Fruit fly (Drosophila melanogaster) whole organism, embryonic: ENCODE measurements around the gene Prat2.
A peak's percentile ranks its signal among the peaks of the same experiment; 100 is the strongest.

Experiments
- CG10543 ChIP-seq: fragments of 200-800 bp; sonication (Bioruptor generic); optimal IDR thresholded peaks from 3 replicates; lab custom pipeline; 2017; ENCODE audit warnings: missing biosample characterization, mild to moderate bottlenecking, missing genetic modification characterization, moderate library complexity
- CG11695 ChIP-seq: fragments of 200-800 bp; sonication (Bioruptor generic); IDR thresholded peaks from 3 replicates; pipeline ENCODE4 v1.3.6; 2022; ENCODE audit warnings: missing biosample characterization, missing genetic modification characterization
- CG12744 ChIP-seq: fragments of 200-800 bp; sonication (Bioruptor generic); optimal IDR thresholded peaks from 2 replicates; lab custom pipeline; 2016; ENCODE audit warnings: missing biosample characterization, missing genetic modification characterization
- CG13296 ChIP-seq: fragments of 200-800 bp; sonication (Bioruptor generic); optimal IDR thresholded peaks from 3 replicates; lab custom pipeline; 2018; ENCODE audit warnings: missing biosample characterization, mild to moderate bottlenecking, missing genetic modification characterization
- CG1529 ChIP-seq: fragments of 200-800 bp; sonication (Bioruptor generic); optimal IDR thresholded peaks from 3 replicates; lab custom pipeline; 2018; ENCODE audit warnings: missing biosample characterization, missing genetic modification characterization
- CG16779 ChIP-seq: fragments of 200-800 bp; sonication (Bioruptor generic); IDR thresholded peaks from 2 replicates; pipeline ENCODE4 v1.3.6; 2022; ENCODE audit warnings: missing biosample characterization, missing genetic modification characterization
- CG17802 ChIP-seq: fragments of 200-800 bp; sonication (Bioruptor generic); optimal IDR thresholded peaks from 2 replicates; lab custom pipeline; 2018; ENCODE audit warnings: missing biosample characterization, mild to moderate bottlenecking, missing genetic modification characterization, moderate library complexity
- CG17912 ChIP-seq: fragments of 200-800 bp; sonication (Bioruptor generic); optimal IDR thresholded peaks from 2 replicates; lab custom pipeline; 2018; ENCODE audit warnings: missing biosample characterization, mild to moderate bottlenecking, missing genetic modification characterization
- CG4404 ChIP-seq: fragments of 200-800 bp; sonication (Bioruptor generic); IDR thresholded peaks from 2 replicates; pipeline ENCODE4 v1.3.6; 2022; ENCODE audit warnings: missing biosample characterization, missing genetic modification characterization
- CG6272 ChIP-seq: fragments of 200-800 bp; sonication (Bioruptor generic); IDR thresholded peaks from 2 replicates; pipeline ENCODE4 v1.3.6; 2022; ENCODE audit warnings: missing biosample characterization, missing genetic modification characterization
- CG6813 ChIP-seq: fragments of 200-800 bp; sonication (Bioruptor generic); optimal IDR thresholded peaks from 2 replicates; lab custom pipeline; 2017; ENCODE audit warnings: missing biosample characterization, missing genetic modification characterization, mild to moderate bottlenecking, moderate library complexity, missing genetic modification reagents
- CG7928 ChIP-seq: fragments of 200-800 bp; sonication (Bioruptor generic); optimal IDR thresholded peaks from 2 replicates; lab custom pipeline; 2017; ENCODE audit warnings: missing biosample characterization, mild to moderate bottlenecking, missing genetic modification characterization
- CrebB ChIP-seq: fragments of 200-800 bp; sonication (Bioruptor generic); optimal IDR thresholded peaks from 3 replicates; lab custom pipeline; 2018; ENCODE audit warnings: missing biosample characterization, mild to moderate bottlenecking, missing genetic modification characterization
- Dad ChIP-seq: fragments of 200-800 bp; sonication (Bioruptor generic); optimal IDR thresholded peaks from 3 replicates; lab custom pipeline; 2016; ENCODE audit warnings: missing biosample characterization, missing genetic modification characterization
- Deaf1 ChIP-seq: fragments of 200-800 bp; optimal IDR thresholded peaks from 3 replicates; lab custom pipeline; 2019; ENCODE audit warnings: missing biosample characterization, mild to moderate bottlenecking, missing genetic modification characterization, moderate library complexity
- Dp ChIP-seq: fragments of 200-800 bp; sonication (Bioruptor generic); optimal IDR thresholded peaks from 2 replicates; lab custom pipeline; 2018; ENCODE audit warnings: missing biosample characterization, mild to moderate bottlenecking, missing genetic modification characterization, moderate library complexity
- Ets65A ChIP-seq: fragments of 200-800 bp; sonication (Bioruptor generic); peaks from one replicate; lab custom pipeline; 2016; ENCODE audit warnings: missing biosample characterization, missing genetic modification characterization
- Gsc ChIP-seq: fragments of 200-800 bp; sonication (Bioruptor generic); IDR thresholded peaks from 2 replicates; pipeline ENCODE4 v1.3.6; 2022; ENCODE audit warnings: missing biosample characterization, missing genetic modification characterization
- HLH54F ChIP-seq: fragments of 200-800 bp; sonication (Bioruptor generic); optimal IDR thresholded peaks from 3 replicates; lab custom pipeline; 2016; ENCODE audit warnings: missing biosample characterization, missing genetic modification characterization
- HLHmδ ChIP-seq: fragments of 200-800 bp; sonication (Bioruptor generic); optimal IDR thresholded peaks from 2 replicates; lab custom pipeline; 2018; ENCODE audit warnings: missing biosample characterization, mild to moderate bottlenecking, missing genetic modification characterization, moderate library complexity
- Jarid2 ChIP-seq: fragments of 200-800 bp; sonication (Bioruptor generic); optimal IDR thresholded peaks from 3 replicates; lab custom pipeline; 2017; ENCODE audit warnings: mild to moderate bottlenecking, missing biosample characterization, missing genetic modification reagents, missing genetic modification characterization
- Kr ChIP-seq: fragments of 200-800 bp; sonication (Bioruptor generic); optimal IDR thresholded peaks from 2 replicates; lab custom pipeline; 2017; ENCODE audit warnings: missing biosample characterization, mild to moderate bottlenecking, missing genetic modification characterization
- MTF-1 ChIP-seq: fragments of 200-800 bp; sonication (Bioruptor generic); optimal IDR thresholded peaks from 2 replicates; lab custom pipeline; 2018; ENCODE audit warnings: missing biosample characterization, mild to moderate bottlenecking, missing genetic modification characterization, borderline replicate concordance
- Mad ChIP-seq: fragments of 200-800 bp; sonication (Bioruptor generic); optimal IDR thresholded peaks from 2 replicates; lab custom pipeline; 2016; ENCODE audit warnings: missing biosample characterization, missing genetic modification characterization
- Max ChIP-seq: fragments of 200-800 bp; sonication (Bioruptor generic); optimal IDR thresholded peaks from 2 replicates; lab custom pipeline; 2016; ENCODE audit warnings: missing biosample characterization, mild to moderate bottlenecking, missing genetic modification characterization
- Ssrp ChIP-seq: fragments of 200-800 bp; sonication (Bioruptor generic); optimal IDR thresholded peaks from 2 replicates; lab custom pipeline; 2018; ENCODE audit warnings: missing biosample characterization, mild to moderate bottlenecking, missing genetic modification characterization, moderate library complexity
- TFAM ChIP-seq: fragments of 200-800 bp; sonication (Bioruptor generic); optimal IDR thresholded peaks from 2 replicates; lab custom pipeline; 2017; ENCODE audit warnings: missing biosample characterization, missing genetic modification characterization, inconsistent platforms
- abd-A ChIP-seq: fragments of 200-800 bp; sonication (Bioruptor generic); optimal IDR thresholded peaks from 3 replicates; lab custom pipeline; 2019; ENCODE audit warnings: missing biosample characterization, mild to moderate bottlenecking, missing genetic modification characterization, moderate library complexity
- bcd ChIP-seq: fragments of 200-800 bp; sonication (Bioruptor generic); optimal IDR thresholded peaks from 2 replicates; lab custom pipeline; 2017; ENCODE audit warnings: missing biosample characterization, mild to moderate bottlenecking, missing genetic modification characterization
- ci ChIP-seq: fragments of 200-800 bp; sonication (Bioruptor generic); IDR thresholded peaks from 3 replicates; pipeline ENCODE4 v1.3.6; 2022; ENCODE audit warnings: missing biosample characterization, missing genetic modification characterization
- crc ChIP-seq: fragments of 200-800 bp; sonication (Bioruptor generic); optimal IDR thresholded peaks from 2 replicates; lab custom pipeline; 2016; ENCODE audit warnings: missing biosample characterization, missing genetic modification characterization
- crp ChIP-seq, 2 experiments: fragments of 200-800 bp; sonication (Bioruptor generic); optimal IDR thresholded peaks; 2 replicates in 1 of 2; 3 replicates in 1 of 2; lab custom pipeline; 2017; ENCODE audit warnings: missing biosample characterization in 2 of 2, missing genetic modification characterization in 2 of 2, mild to moderate bottlenecking in 1 of 2, moderate library complexity in 1 of 2
- fru ChIP-seq: fragments of >200 bp; optimal IDR thresholded peaks from 2 replicates; lab custom pipeline; 2017
- gro ChIP-seq: fragments of 200-800 bp; sonication (Bioruptor generic); optimal IDR thresholded peaks from 2 replicates; lab custom pipeline; 2016; ENCODE audit warnings: missing biosample characterization, missing genetic modification characterization
- gsb ChIP-seq: fragments of 200-800 bp; sonication (Bioruptor generic); IDR thresholded peaks from 2 replicates; pipeline ENCODE4 v1.3.6; 2022; ENCODE audit warnings: missing biosample characterization, missing genetic modification characterization
- ham ChIP-seq: fragments of 200-800 bp; sonication (Bioruptor generic); IDR thresholded peaks from 2 replicates; pipeline ENCODE4 v1.3.6; 2022; ENCODE audit warnings: missing biosample characterization, missing genetic modification characterization
- hkb ChIP-seq, 2 experiments: fragments of 200-800 bp in 1 of 2; fragments of >200 bp in 1 of 2; sonication (Bioruptor generic) in 1 of 2; IDR thresholded peaks in 1 of 2; optimal IDR thresholded peaks in 1 of 2; 2 replicates each; pipeline versions ENCODE4 v1.3.6 to Lab custom; 2017 to 2022; ENCODE audit warnings: missing biosample characterization in 1 of 2, missing genetic modification characterization in 1 of 2
- ind ChIP-seq: fragments of 200-800 bp; sonication (Bioruptor generic); optimal IDR thresholded peaks from 3 replicates; lab custom pipeline; 2016; ENCODE audit warnings: missing biosample characterization, missing genetic modification characterization
- mirr ChIP-seq: fragments of 200-800 bp; sonication (Bioruptor generic); optimal IDR thresholded peaks from 3 replicates; lab custom pipeline; 2018; ENCODE audit warnings: missing biosample characterization, mild to moderate bottlenecking, missing genetic modification characterization
- seq ChIP-seq: fragments of 200-800 bp; sonication (Bioruptor generic); IDR thresholded peaks from 2 replicates; pipeline ENCODE4 v1.3.6; 2022; ENCODE audit warnings: missing biosample characterization, missing genetic modification characterization
- sim ChIP-seq: fragments of 200-800 bp; sonication (Bioruptor generic); IDR thresholded peaks from 2 replicates; pipeline ENCODE4 v1.3.6; 2022; ENCODE audit warnings: missing biosample characterization, missing genetic modification characterization
- slbo ChIP-seq: fragments of 200-800 bp; sonication (Bioruptor generic); IDR thresholded peaks from 2 replicates; pipeline ENCODE4 v1.3.6; 2022; ENCODE audit warnings: missing biosample characterization, missing genetic modification characterization
- so ChIP-seq: fragments of 200-800 bp; sonication (Bioruptor generic); IDR thresholded peaks from 3 replicates; pipeline ENCODE4 v1.3.6; 2022; ENCODE audit warnings: missing biosample characterization, missing genetic modification characterization
- trem ChIP-seq: fragments of 200-800 bp; optimal IDR thresholded peaks from 3 replicates; lab custom pipeline; 2019; ENCODE audit warnings: missing biosample characterization, mild to moderate bottlenecking, missing genetic modification characterization, moderate library complexity
- trh ChIP-seq: fragments of 200-800 bp; sonication (Bioruptor generic); optimal IDR thresholded peaks from 2 replicates; lab custom pipeline; 2016; ENCODE audit warnings: missing biosample characterization, missing genetic modification characterization
- ttk ChIP-seq: fragments of 200-800 bp; sonication (Bioruptor generic); IDR thresholded peaks from 2 replicates; pipeline ENCODE4 v2.1.2; 2022; ENCODE audit warnings: missing biosample characterization, missing genetic modification characterization
- unc-4 ChIP-seq: fragments of 200-800 bp; sonication (Bioruptor generic); IDR thresholded peaks from 2 replicates; pipeline ENCODE4 v1.3.6; 2022; ENCODE audit warnings: missing biosample characterization, missing genetic modification characterization; ENCODE audit not compliant: partially characterized antibody
- zf30C ChIP-seq: fragments of 200-800 bp; sonication (Bioruptor generic); optimal IDR thresholded peaks from 3 replicates; lab custom pipeline; 2018; ENCODE audit warnings: missing biosample characterization, mild to moderate bottlenecking, missing genetic modification characterization

The Prat2 gene

DNA sequence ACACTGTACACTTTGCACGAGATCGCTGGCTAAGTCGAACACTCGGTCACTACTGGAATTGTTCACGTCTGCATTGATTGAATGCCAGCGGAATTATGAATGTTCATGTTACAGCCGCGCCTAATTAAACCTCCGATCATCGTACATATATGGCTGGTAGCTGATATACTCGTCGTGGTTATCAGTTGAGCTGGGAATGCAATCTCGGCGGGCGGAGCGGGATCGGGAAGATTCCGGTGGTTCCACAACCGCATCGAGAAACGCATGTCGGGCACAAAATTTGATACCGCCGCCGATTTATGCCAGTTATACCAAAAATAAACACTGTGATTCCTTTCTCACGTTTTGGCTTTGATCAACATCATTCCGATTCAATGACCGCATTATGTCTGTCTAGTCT lies at the start of gene Prat2:
TSS of gene Prat2 (minus strand) at position 101 of the 400 bp plus-strand sequence.
- TF ChIP-seq CrebB (tag; lab: Kevin White, UChicago) (no peak), CG12744 (GFP tag; lab: Kevin White, UChicago) (no peak), sim (no peak), Ssrp (tag; lab: Kevin White, UChicago) (no peak), ham (GFP tag; lab: Robert Waterston, UW) (no peak), hkb (optimal IDR thresholded peaks at IDR 0.05; lab: Kevin White, UChicago) (no peak), hkb (GFP tag; IDR thresholded peaks at IDR 0.05; lab: Robert Waterston, UW) (no peak), ci (no peak), TFAM (GFP tag; lab: Kevin White, UChicago) (no peak)

DNA sequence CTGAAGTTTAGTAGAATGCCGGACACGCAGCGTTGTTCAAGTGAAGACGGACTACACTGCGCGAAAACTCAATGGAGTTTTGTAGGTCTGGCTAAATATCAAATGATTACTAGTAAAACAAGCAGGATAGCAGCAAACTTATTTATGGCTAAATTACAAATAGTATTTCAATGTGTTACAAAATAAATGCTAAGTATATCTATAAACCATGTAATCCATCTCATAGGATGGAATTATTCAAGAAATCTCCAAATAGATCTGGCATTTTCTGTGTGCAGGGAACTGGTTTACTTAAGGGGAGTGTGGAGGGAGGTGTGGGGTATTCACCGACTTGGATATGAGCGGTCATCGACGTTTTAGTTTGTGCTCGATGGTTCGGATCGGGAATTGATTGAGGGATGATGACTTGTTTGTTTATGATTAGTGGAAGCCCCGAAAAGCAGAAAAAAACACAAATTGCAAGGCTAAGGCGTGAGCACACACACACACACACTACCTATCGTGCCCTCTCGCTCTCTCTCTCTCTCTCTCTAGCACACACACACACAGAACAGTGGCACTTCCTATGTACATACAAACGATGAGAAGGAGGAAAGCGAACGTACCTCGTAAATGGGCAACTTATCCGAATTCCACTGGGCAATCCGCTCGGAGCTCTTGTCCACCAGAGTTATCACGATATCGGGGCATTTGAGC lies 49.3 kb upstream of the Prat2 start:
- peak; percentile 70 for TF ChIP-seq trem
- no peak for TF ChIP-seq HLHmδ (GFP tag; lab: Kevin White, UChicago)
- TF ChIP-seq seq (GFP tag; lab: Robert Waterston, UW), result peak; percentile 69
- no peak for TF ChIP-seq abd-A (tag; lab: Kevin White, UChicago)
- peak; percentile 71 for TF ChIP-seq Mad (GFP tag; lab: Kevin White, UChicago)
- 0 out of 2 replicates have a peak, but pooled peaks have one; percentile 46 for TF ChIP-seq CG16779 (GFP tag; lab: Robert Waterston, UW)
- TF ChIP-seq ind (GFP tag; lab: Kevin White, UChicago), result peak; percentile 78
- TF ChIP-seq bcd (GFP tag; lab: Kevin White, UChicago), result peak; percentile 79
- TF ChIP-seq Dp (GFP tag; lab: Kevin White, UChicago), result no peak
- peak; percentile 84 for TF ChIP-seq CG11695 (GFP tag; lab: Robert Waterston, UW)
- TF ChIP-seq MTF-1, result peak; percentile 61
- peak; percentile 59 for TF ChIP-seq Max (GFP tag; lab: Kevin White, UChicago)
- peak; percentile 54 for TF ChIP-seq gro (GFP tag; lab: Kevin White, UChicago)
- TF ChIP-seq trh (GFP tag; lab: Kevin White, UChicago), result peak; percentile 78
- TF ChIP-seq Jarid2 (GFP tag; lab: Kevin White, UChicago), result no peak
- peak in 1 of 2 experiments; percentile 19 for TF ChIP-seq crp (GFP tag; optimal IDR thresholded peaks at IDR 0.05; lab: Kevin White, UChicago)
- no peak for TF ChIP-seq unc-4 (GFP tag; lab: Robert Waterston, UW)
- peak; percentile 70 for TF ChIP-seq ttk (GFP tag; lab: Robert Waterston, UW)
- TF ChIP-seq CG6813 (GFP tag; lab: Kevin White, UChicago), result peak; percentile 73
- peak; percentile 55 for TF ChIP-seq CG4404 (GFP tag; lab: Robert Waterston, UW)
- TF ChIP-seq Ets65A, result peak; percentile 95
- no peak for TF ChIP-seq Kr
- peak; percentile 75 for TF ChIP-seq crc (GFP tag; lab: Kevin White, UChicago)
- no peak for TF ChIP-seq CG10543
- peak; percentile 77 for TF ChIP-seq CG1529 (GFP tag; lab: Kevin White, UChicago)
- TF ChIP-seq CG17802 (tag; lab: Kevin White, UChicago), result peak; percentile 49
- peak; percentile 74 for TF ChIP-seq slbo (GFP tag; lab: Robert Waterston, UW)
- TF ChIP-seq CG7928 (GFP tag; lab: Kevin White, UChicago), result peak; percentile 24
- peak; percentile 52 for TF ChIP-seq gsb (GFP tag; lab: Robert Waterston, UW)
- TF ChIP-seq Deaf1, result no peak
- TF ChIP-seq mirr (GFP tag; lab: Kevin White, UChicago), result peak; percentile 16
- TF ChIP-seq so (GFP tag; lab: Robert Waterston, UW), result peak; percentile 70; the same call in 1 of the 3 replicates
- no peak for TF ChIP-seq Gsc
- TF ChIP-seq zf30C (GFP tag; lab: Kevin White, UChicago), result peak; percentile 90
- TF ChIP-seq Dad (GFP tag; lab: Kevin White, UChicago), result peak; percentile 22
- TF ChIP-seq HLH54F, result peak; percentile 75
- peak; percentile 71 for TF ChIP-seq CG13296 (GFP tag; lab: Kevin White, UChicago)
- no peak for TF ChIP-seq fru
- TF ChIP-seq CG6272 (GFP tag; lab: Robert Waterston, UW), result peak; percentile 52
- no peak for TF ChIP-seq CG17912 (GFP tag; lab: Kevin White, UChicago)
